Worm (Caenorhabditis elegans): ENCODE data around the gene F16H6.7.

DNA sequence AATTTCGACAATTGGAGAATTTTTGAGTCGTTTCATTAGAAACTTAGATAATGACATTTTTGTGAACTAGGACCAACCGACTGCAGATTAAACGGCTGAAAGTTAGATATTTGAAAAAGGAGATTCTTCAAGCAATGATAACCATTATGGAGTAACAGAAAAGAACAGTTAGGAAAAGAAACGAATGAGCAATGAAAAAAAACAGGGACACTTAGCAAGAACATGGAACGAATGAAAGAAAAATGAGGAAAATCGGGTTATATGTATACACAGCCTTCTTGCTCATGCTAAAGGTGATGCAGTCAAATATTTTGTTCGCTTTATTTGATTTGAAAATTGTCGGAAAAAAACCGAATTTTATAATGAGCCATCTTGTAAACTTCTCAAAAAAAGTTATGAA lies 15.4 kb upstream of the F16H6.7 start, which contains the start of gene F16H6.10:
- TF ChIP-seq ztf-29 (GFP tag; IDR thresholded peaks at IDR 0.05) = no peak
- no peak for TF ChIP-seq tab-1 (GFP tag; IDR thresholded peaks at IDR 0.05)
- no peak for TF ChIP-seq cog-1 (tag; optimal IDR thresholded peaks at IDR 0.05)

Data from whole organism, midembryonic.